Fruit fly (Drosophila melanogaster): Measurements from ENCODE around the gene CG11786.

CG11786 gene

dm6 chr3R:25044816-25045551 is 1.1 kb upstream of the CG11786 start, which contains the start of gene 5PtaseI (continued):
- TF ChIP-seq Stat92E (GFP tag; optimal IDR thresholded peaks at IDR 0.05): no peak
- TF ChIP-seq CG12236 (GFP tag; optimal IDR thresholded peaks at IDR 0.05): no peak
- TF ChIP-seq CG2199 (GFP tag; IDR thresholded peaks at IDR 0.05): no peak
- no peak for TF ChIP-seq CG9817 (tag; optimal IDR thresholded peaks at IDR 0.05)
- TF ChIP-seq Hey (tag; optimal IDR thresholded peaks at IDR 0.05): no peak
- TF ChIP-seq sug (tag; optimal IDR thresholded peaks at IDR 0.05): peak; percentile 50
- TF ChIP-seq CG32767 (GFP tag; IDR thresholded peaks at IDR 0.05): 0 out of 2 replicates have a peak, but pooled peaks have one; percentile 47
- no peak for TF ChIP-seq CG31441 (GFP tag; IDR thresholded peaks at IDR 0.05)
- no peak for TF ChIP-seq zf30C (GFP tag; optimal IDR thresholded peaks at IDR 0.05)
- TF ChIP-seq Bgb (GFP tag; IDR thresholded peaks at IDR 0.05; ENCODE audit: partially characterized antibody): no peak
- no peak for TF ChIP-seq ham (GFP tag; IDR thresholded peaks at IDR 0.05)
- no peak for TF ChIP-seq CG8924 (tag; optimal IDR thresholded peaks at IDR 0.05)
- TF ChIP-seq CG2712 (tag; optimal IDR thresholded peaks at IDR 0.05): no peak
- TF ChIP-seq Neu2 (GFP tag; optimal IDR thresholded peaks at IDR 0.05; ENCODE audit: borderline replicate concordance): no peak
- TF ChIP-seq NfI (GFP tag; optimal IDR thresholded peaks at IDR 0.05): no peak
- no peak for TF ChIP-seq CG4424 (GFP tag; optimal IDR thresholded peaks at IDR 0.05)
- TF ChIP-seq CG7745 (tag; optimal IDR thresholded peaks at IDR 0.05): no peak
- no peak for TF ChIP-seq CG7357 (GFP tag; IDR thresholded peaks at IDR 0.05)
- TF ChIP-seq ATbp (GFP tag; optimal IDR thresholded peaks at IDR 0.05): no peak
- TF ChIP-seq Doc2 (GFP tag; IDR thresholded peaks at IDR 0.05): no peak
- TF ChIP-seq sens (GFP tag): peak; percentile 73
- peak; percentile 9 for TF ChIP-seq CG10267 (tag; optimal IDR thresholded peaks at IDR 0.05)
- TF ChIP-seq CG18476 (GFP tag; optimal IDR thresholded peaks at IDR 0.05): no peak
- peak; percentile 27; the same call in 1 of the 2 replicates for TF ChIP-seq sna (GFP tag; IDR thresholded peaks at IDR 0.05; ENCODE audit: partially characterized antibody)
- no peak for TF ChIP-seq Hmx (GFP tag; optimal IDR thresholded peaks at IDR 0.05)
- no peak for TF ChIP-seq Jarid2 (GFP tag; optimal IDR thresholded peaks at IDR 0.05)
- no peak for TF ChIP-seq run (tag; optimal IDR thresholded peaks at IDR 0.05)
- TF ChIP-seq dysf (GFP tag; IDR thresholded peaks at IDR 0.05): no peak
- TF ChIP-seq lov (optimal IDR thresholded peaks at IDR 0.05): no peak
- TF ChIP-seq lov (GFP tag; IDR thresholded peaks at IDR 0.05): no peak
- TF ChIP-seq MESR4 (GFP tag; optimal IDR thresholded peaks at IDR 0.05): peak; percentile 72
- no peak for TF ChIP-seq inv (GFP tag; IDR thresholded peaks at IDR 0.05; ENCODE audit: partially characterized antibody)
- no peak for TF ChIP-seq CG17612 (GFP tag; IDR thresholded peaks at IDR 0.05)
- peak; percentile 50; the same call in 1 of the 2 replicates for TF ChIP-seq CG13287 (GFP tag; IDR thresholded peaks at IDR 0.05; ENCODE audit: partially characterized antibody)
- no peak for TF ChIP-seq jumu (GFP tag; optimal IDR thresholded peaks at IDR 0.05)
- no peak for TF ChIP-seq CG9609 (GFP tag; optimal IDR thresholded peaks at IDR 0.05)
- no peak for TF ChIP-seq org-1 (GFP tag; optimal IDR thresholded peaks at IDR 0.05)
- TF ChIP-seq CG18262 (tag; optimal IDR thresholded peaks at IDR 0.05): no peak
- no peak for TF ChIP-seq schlank (tag; optimal IDR thresholded peaks at IDR 0.05)
- no peak for TF ChIP-seq esg (GFP tag; conservative IDR thresholded peaks at IDR 0.05)
- no peak for TF ChIP-seq Atf-2 (GFP tag; optimal IDR thresholded peaks at IDR 0.05)
- TF ChIP-seq bbx (GFP tag; IDR thresholded peaks at IDR 0.05; ENCODE audit: partially characterized antibody): 0 out of 2 replicates have a peak, but pooled peaks have one; percentile 8
- no peak for TF ChIP-seq CG6765 (GFP tag; optimal IDR thresholded peaks at IDR 0.05)
- no peak for TF ChIP-seq CG1792 (GFP tag; optimal IDR thresholded peaks at IDR 0.05)
- TF ChIP-seq YL-1 (GFP tag; optimal IDR thresholded peaks at IDR 0.05): peak; percentile 51
- no peak for TF ChIP-seq CG18619 (GFP tag; optimal IDR thresholded peaks at IDR 0.05)
- no peak for TF ChIP-seq yki (optimal IDR thresholded peaks at IDR 0.05)
- TF ChIP-seq CG15479 (GFP tag; optimal IDR thresholded peaks at IDR 0.05): no peak
- no peak for TF ChIP-seq fd96Cb (tag; optimal IDR thresholded peaks at IDR 0.05)
- TF ChIP-seq grau (tag; optimal IDR thresholded peaks at IDR 0.05): peak; percentile 8

Data from whole organism, embryonic.